Fruit fly (Drosophila melanogaster): ENCODE results near the gene snu.

dm6 chr3R:28630092-28630491 is 44.7 kb upstream of the snu start:
- no peak for TF ChIP-seq CG8478 (optimal IDR thresholded peaks at IDR 0.05)
- TF ChIP-seq EcR (GFP tag; optimal IDR thresholded peaks at IDR 0.05) = no peak
- no peak for TF ChIP-seq psq (optimal IDR thresholded peaks at IDR 0.05)
- no peak for TF ChIP-seq usp (GFP tag; optimal IDR thresholded peaks at IDR 0.05)
- no peak for TF ChIP-seq Dll (optimal IDR thresholded peaks at IDR 0.05)
